Worm (Caenorhabditis elegans) whole organism, early embryonic: ENCODE data around the gene zipt-17.

Experiments used
- F13C5.2 ChIP-seq: sonication (generic microtip); optimal IDR thresholded peaks from 2 replicates; lab custom pipeline; 2017; ENCODE audit warnings: mild to moderate bottlenecking, missing genetic modification characterization, inconsistent platforms, missing compliant biosample characterization
- ama-1 ChIP-seq: fragments of 150-350 bp; optimal IDR thresholded peaks from 2 replicates; lab custom pipeline; 2014
- ets-7 ChIP-seq: sonication (generic microtip); optimal IDR thresholded peaks from 2 replicates; lab custom pipeline; 2016; ENCODE audit warnings: missing genotype, missing genetic modification characterization, missing compliant biosample characterization
- pes-1 ChIP-seq: fragments of 200-800 bp; sonication (Bioruptor generic); IDR thresholded peaks from 2 replicates; pipeline ENCODE4 v1.3.6; 2022; ENCODE audit warnings: missing genetic modification reagents, missing genetic modification characterization, missing compliant biosample characterization
- scrt-1 ChIP-seq: fragments of 200-800 bp; sonication (Bioruptor generic); IDR thresholded peaks from 2 replicates; pipeline ENCODE4 v1.3.6; 2022; ENCODE audit warnings: missing genetic modification characterization, missing compliant biosample characterization

DNA sequence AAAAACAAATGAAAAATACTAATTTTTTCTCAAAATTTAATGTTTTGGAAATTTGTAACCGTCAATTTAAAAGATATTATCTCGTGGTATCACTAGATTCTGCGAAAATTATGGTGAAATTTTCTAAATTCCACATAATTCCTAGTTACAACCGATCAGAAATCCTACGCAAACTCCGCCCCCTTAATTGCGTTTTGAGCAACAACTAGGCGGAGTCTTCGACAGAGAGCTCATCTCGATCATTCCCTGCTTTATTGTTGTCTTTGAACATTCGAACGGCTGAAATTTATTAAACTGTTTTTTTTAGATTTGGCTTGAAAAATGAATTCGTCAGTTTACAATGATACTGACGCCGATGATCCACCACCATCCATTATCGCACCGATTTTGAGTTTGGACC, 32.3 kb upstream of the zipt-17 start, which contains the start of gene T02D1.4:
- TF ChIP-seq ets-7 (tag; lab: Kevin White, UChicago) (no peak), pes-1 (no peak), scrt-1 (no peak), ama-1 (lab: Kevin White, UChicago) (no peak), F13C5.2 (tag; lab: Kevin White, UChicago) (no peak)
